Worm (Caenorhabditis elegans) whole organism, L4/young adult: ENCODE data around the gene F13A7.12.
A peak's percentile ranks its signal among the peaks of the same experiment; 100 is the strongest.
"Not testable (repeated sequence)": the region's sequence is repeated elsewhere in the genome, so short reads cannot be mapped to it uniquely, and the experiment has no call there.

Experiments used
- W03F9.2 ChIP-seq: fragments of 150-350 bp; optimal IDR thresholded peaks from 2 replicates; lab custom pipeline; 2014; ENCODE audit warnings: missing biosample characterization, missing genetic modification characterization
- dao-5 ChIP-seq: sonication (generic microtip); optimal IDR thresholded peaks from 2 replicates; lab custom pipeline; 2016; ENCODE audit warnings: missing genotype, missing genetic modification characterization, moderate library complexity, missing compliant biosample characterization
- him-1 ChIP-seq: sonication (generic microtip); optimal IDR thresholded peaks from 2 replicates; lab custom pipeline; 2016; ENCODE audit warnings: missing genotype, missing genetic modification reagents, missing genetic modification characterization, missing compliant biosample characterization

Gene F13A7.12

ce11 chrV:16374676-16375075 lies 21.2 kb upstream of the F13A7.12 start, which contains the start of gene srv-34:
Gene srv-34 (minus strand): TSS chrV:16374776.
- TF ChIP-seq him-1 (tag; lab: Kevin White, UChicago) = no peak
- no peak for TF ChIP-seq W03F9.2 (tag; lab: Kevin White, UChicago)
- TF ChIP-seq dao-5 (tag; lab: Kevin White, UChicago) = no peak

- TF ChIP-seq W03F9.2 (tag; lab: Kevin White, UChicago) (no peak), dao-5 (tag; lab: Kevin White, UChicago) (no peak)
Observed at ce11 chrV:16376430-16376948, 19.4 kb upstream of the F13A7.12 start.

- TF ChIP-seq him-1 (tag; lab: Kevin White, UChicago) = no peak
- TF ChIP-seq W03F9.2 (tag; lab: Kevin White, UChicago) = no peak
- TF ChIP-seq dao-5 (tag; lab: Kevin White, UChicago) = no peak
Observed at ce11 chrV:16377188-16377587, 18.7 kb upstream of the F13A7.12 start.

ce11 chrV:16377849-16378248 lies 18.0 kb upstream of the F13A7.12 start, which contains the start of gene F13A7.1:
Gene F13A7.1 (minus strand): TSS chrV:16377949.
- TF ChIP-seq him-1 (tag; lab: Kevin White, UChicago) (no peak), dao-5 (tag; lab: Kevin White, UChicago) (no peak), W03F9.2 (tag; lab: Kevin White, UChicago) (no peak)

ce11 chrV:16382949-16383348 lies 12.9 kb upstream of the F13A7.12 start:
- TF ChIP-seq W03F9.2 (tag; lab: Kevin White, UChicago) = no peak
- no peak for TF ChIP-seq dao-5 (tag; lab: Kevin White, UChicago)
- no peak for TF ChIP-seq him-1 (tag; lab: Kevin White, UChicago)

ce11 chrV:16383729-16384128 lies 12.1 kb upstream of the F13A7.12 start, which contains the start of gene F13A7.7:
Gene F13A7.7 (minus strand): TSS chrV:16383829.
- TF ChIP-seq him-1, dao-5, W03F9.2 (tag; lab: Kevin White, UChicago): not testable (repeated sequence)

ce11 chrV:16388268-16388667 lies 7.6 kb upstream of the F13A7.12 start, which contains the start of gene sri-65:
Gene sri-65 (minus strand): TSS chrV:16388368.
- no peak for TF ChIP-seq him-1 (tag; lab: Kevin White, UChicago)
- no peak for TF ChIP-seq W03F9.2 (tag; lab: Kevin White, UChicago)
- no peak for TF ChIP-seq dao-5 (tag; lab: Kevin White, UChicago)

ce11 chrV:16390655-16391054 lies 5.2 kb upstream of the F13A7.12 start, which contains the start of gene gst-44:
Gene gst-44 (plus strand): TSS chrV:16390891.
- TF ChIP-seq him-1 (tag; lab: Kevin White, UChicago) = no peak
- TF ChIP-seq dao-5 (tag; lab: Kevin White, UChicago) = no peak
- TF ChIP-seq W03F9.2 (tag; lab: Kevin White, UChicago) = no peak

- TF ChIP-seq W03F9.2 (tag; lab: Kevin White, UChicago) (no peak), him-1 (tag; lab: Kevin White, UChicago) (no peak), dao-5 (tag; lab: Kevin White, UChicago) (no peak)
Observed at ce11 chrV:16393728-16394127, 2.1 kb upstream of the F13A7.12 start, which contains the start of gene srd-63. Gene srd-63 (minus strand): TSS chrV:16393828.

- TF ChIP-seq W03F9.2 (tag; lab: Kevin White, UChicago) (no peak), dao-5 (tag; lab: Kevin White, UChicago) (no peak), him-1 (tag; lab: Kevin White, UChicago) (no peak)
Observed at ce11 chrV:16395131-16395530, 708 bp upstream of the F13A7.12 start, which contains the start of gene F13A7.11. Gene F13A7.11 (minus strand): TSS chrV:16395304.

ce11 chrV:16399388-16399787 lies 3.5 kb downstream of the F13A7.12 start, which contains the start of gene sre-36:
Gene sre-36 (plus strand): TSS chrV:16399688.
- TF ChIP-seq W03F9.2 (tag; lab: Kevin White, UChicago) (no peak), dao-5 (tag; lab: Kevin White, UChicago) (no peak), him-1 (tag; lab: Kevin White, UChicago) (no peak)

ce11 chrV:16401519-16401918 lies 5.7 kb downstream of the F13A7.12 start, which contains the start of gene F13A7.14:
Gene F13A7.14 (plus strand): TSS chrV:16401891.
- TF ChIP-seq W03F9.2 (tag; lab: Kevin White, UChicago) = peak; percentile 72
- TF ChIP-seq him-1 (tag; lab: Kevin White, UChicago) = no peak
- TF ChIP-seq dao-5 (tag; lab: Kevin White, UChicago) = no peak

- no peak for TF ChIP-seq W03F9.2 (tag; lab: Kevin White, UChicago)
- TF ChIP-seq dao-5 (tag; lab: Kevin White, UChicago) = no peak
- no peak for TF ChIP-seq him-1 (tag; lab: Kevin White, UChicago)
Observed at ce11 chrV:16403974-16404373, 8.1 kb downstream of the F13A7.12 start, which contains the start of gene syp-1. Gene syp-1 (plus strand): TSS chrV:16404274.

- no peak for TF ChIP-seq dao-5 (tag; lab: Kevin White, UChicago)
- no peak for TF ChIP-seq him-1 (tag; lab: Kevin White, UChicago)
- TF ChIP-seq W03F9.2 (tag; lab: Kevin White, UChicago) = no peak
Observed at ce11 chrV:16405366-16405765, 9.5 kb downstream of the F13A7.12 start.
